Worm (Caenorhabditis elegans) whole organism, early embryonic: ENCODE measurements around the gene C25E10.13.

ENCODE experiments used
- B0310.2 ChIP-seq: sonication (generic microtip); optimal IDR thresholded peaks from 2 replicates; lab custom pipeline; 2016; ENCODE audit warnings: mild to moderate bottlenecking, missing genetic modification characterization, missing compliant biosample characterization
- F13C5.2 ChIP-seq: sonication (generic microtip); optimal IDR thresholded peaks from 2 replicates; lab custom pipeline; 2017; ENCODE audit warnings: mild to moderate bottlenecking, missing genetic modification characterization, inconsistent platforms, missing compliant biosample characterization
- aly-1 ChIP-seq: sonication (generic microtip); optimal IDR thresholded peaks from 2 replicates; lab custom pipeline; 2016; ENCODE audit warnings: missing genetic modification characterization, missing compliant biosample characterization
- ama-1 ChIP-seq: fragments of 150-350 bp; optimal IDR thresholded peaks from 2 replicates; lab custom pipeline; 2014
- ceh-13 ChIP-seq: fragments of 200-800 bp; sonication (Bioruptor generic); optimal IDR thresholded peaks from 2 replicates; lab custom pipeline; 2018; ENCODE audit warnings: mild to moderate bottlenecking, missing genetic modification characterization, missing compliant biosample characterization
- ceh-36 ChIP-seq: sonication (generic microtip); optimal IDR thresholded peaks from 2 replicates; lab custom pipeline; 2016; ENCODE audit warnings: missing genetic modification characterization, inconsistent platforms, missing compliant biosample characterization
- ets-7 ChIP-seq: sonication (generic microtip); optimal IDR thresholded peaks from 2 replicates; lab custom pipeline; 2016; ENCODE audit warnings: missing genotype, missing genetic modification characterization, missing compliant biosample characterization
- flt-1 ChIP-seq: fragments of 200-800 bp; sonication (Bioruptor generic); IDR thresholded peaks from 2 replicates; pipeline ENCODE4 v1.3.6; 2022; ENCODE audit warnings: missing genetic modification characterization, missing compliant biosample characterization
- hmbx-1 ChIP-seq: sonication (generic microtip); optimal IDR thresholded peaks from 2 replicates; lab custom pipeline; 2016; ENCODE audit warnings: mild to moderate bottlenecking, missing genetic modification characterization, missing compliant biosample characterization
- hmg-4 ChIP-seq: fragments of 200-800 bp; sonication (Bioruptor generic); optimal IDR thresholded peaks from 2 replicates; lab custom pipeline; 2018; ENCODE audit warnings: mild to moderate bottlenecking, missing genetic modification characterization, missing compliant biosample characterization
- hnd-1 ChIP-seq: sonication (generic microtip); optimal IDR thresholded peaks from 2 replicates; lab custom pipeline; 2016; ENCODE audit warnings: missing genetic modification characterization, missing compliant biosample characterization
- pes-1 ChIP-seq: fragments of 200-800 bp; sonication (Bioruptor generic); IDR thresholded peaks from 2 replicates; pipeline ENCODE4 v1.3.6; 2022; ENCODE audit warnings: missing genetic modification reagents, missing genetic modification characterization, missing compliant biosample characterization
- scrt-1 ChIP-seq: fragments of 200-800 bp; sonication (Bioruptor generic); IDR thresholded peaks from 2 replicates; pipeline ENCODE4 v1.3.6; 2022; ENCODE audit warnings: missing genetic modification characterization, missing compliant biosample characterization
- sea-1 ChIP-seq: fragments of 200-800 bp; sonication (Bioruptor generic); conservative IDR thresholded peaks from 2 replicates; pipeline ENCODE4 v1.3.6; 2022; ENCODE audit warnings: missing genetic modification characterization, missing compliant biosample characterization
- tbx-11 ChIP-seq: fragments of 200-800 bp; sonication (Bioruptor generic); IDR thresholded peaks from 2 replicates; pipeline ENCODE4 v1.3.6; 2022; ENCODE audit warnings: missing genetic modification characterization, missing compliant biosample characterization
- tbx-37 ChIP-seq: fragments of 200-800 bp; sonication (Bioruptor generic); conservative IDR thresholded peaks from 2 replicates; pipeline ENCODE4 v1.3.6; 2022; ENCODE audit warnings: missing genetic modification reagents, missing genetic modification characterization, missing compliant biosample characterization
- tra-4 ChIP-seq: sonication (generic microtip); optimal IDR thresholded peaks from 2 replicates; lab custom pipeline; 2017; ENCODE audit warnings: missing genetic modification characterization, missing compliant biosample characterization

Gene C25E10.13

ce11 chrV:9047555-9048049 lies 11.9 kb upstream of the C25E10.13 start, which contains the start of gene C25E10.17:
TSS of gene C25E10.17 (minus strand) at chrV:9047605.
- TF ChIP-seq scrt-1 (no peak), aly-1 (no peak), tra-4 (tag; lab: Kevin White, UChicago) (no peak), sea-1 (GFP tag; lab: Robert Waterston, UW) (no peak), F13C5.2 (tag; lab: Kevin White, UChicago) (no peak), hmg-4 (GFP tag; lab: Kevin White, UChicago) (no peak), ama-1 (lab: Kevin White, UChicago) (no peak), pes-1 (GFP tag; lab: Robert Waterston, UW) (no peak), tbx-37 (GFP tag; lab: Robert Waterston, UW) (no peak), hnd-1 (tag; lab: Kevin White, UChicago) (no peak), tbx-11 (GFP tag; lab: Robert Waterston, UW) (no peak), B0310.2 (tag; lab: Kevin White, UChicago) (no peak), ceh-13 (GFP tag; lab: Kevin White, UChicago) (no peak), ceh-36 (tag; lab: Kevin White, UChicago) (no peak), hmbx-1 (tag; lab: Kevin White, UChicago) (no peak), flt-1 (GFP tag; lab: Robert Waterston, UW) (no peak), ets-7 (tag; lab: Kevin White, UChicago) (no peak)

ce11 chrV:9049271-9049670 lies 10.3 kb upstream of the C25E10.13 start:
- TF ChIP-seq pes-1 (GFP tag; lab: Robert Waterston, UW) (no peak), B0310.2 (tag; lab: Kevin White, UChicago) (no peak), sea-1 (GFP tag; lab: Robert Waterston, UW) (no peak), scrt-1 (no peak), flt-1 (GFP tag; lab: Robert Waterston, UW) (no peak), aly-1 (no peak), tbx-37 (GFP tag; lab: Robert Waterston, UW) (no peak), ama-1 (lab: Kevin White, UChicago) (no peak), hmbx-1 (tag; lab: Kevin White, UChicago) (no peak), hmg-4 (GFP tag; lab: Kevin White, UChicago) (no peak), F13C5.2 (tag; lab: Kevin White, UChicago) (no peak), ceh-13 (GFP tag; lab: Kevin White, UChicago) (no peak), ets-7 (tag; lab: Kevin White, UChicago) (no peak), ceh-36 (tag; lab: Kevin White, UChicago) (no peak), hnd-1 (tag; lab: Kevin White, UChicago) (no peak), tra-4 (tag; lab: Kevin White, UChicago) (no peak), tbx-11 (GFP tag; lab: Robert Waterston, UW) (no peak)

ce11 chrV:9051100-9051499 lies 8.4 kb upstream of the C25E10.13 start, which contains the start of gene C25E10.7:
TSS of gene C25E10.7 (minus strand) at chrV:9051200.
- no peak for TF ChIP-seq hnd-1 (tag; lab: Kevin White, UChicago)
- TF ChIP-seq tbx-11 (GFP tag; lab: Robert Waterston, UW), result no peak
- no peak for TF ChIP-seq ets-7 (tag; lab: Kevin White, UChicago)
- no peak for TF ChIP-seq tbx-37 (GFP tag; lab: Robert Waterston, UW)
- no peak for TF ChIP-seq ama-1 (lab: Kevin White, UChicago)
- TF ChIP-seq ceh-36 (tag; lab: Kevin White, UChicago), result no peak
- no peak for TF ChIP-seq F13C5.2 (tag; lab: Kevin White, UChicago)
- no peak for TF ChIP-seq sea-1 (GFP tag; lab: Robert Waterston, UW)
- no peak for TF ChIP-seq flt-1 (GFP tag; lab: Robert Waterston, UW)

- TF ChIP-seq tbx-37 (GFP tag; lab: Robert Waterston, UW) (no peak), ama-1 (lab: Kevin White, UChicago) (no peak), aly-1 (no peak), hnd-1 (tag; lab: Kevin White, UChicago) (no peak), B0310.2 (tag; lab: Kevin White, UChicago) (no peak), ceh-36 (tag; lab: Kevin White, UChicago) (no peak), flt-1 (GFP tag; lab: Robert Waterston, UW) (no peak), sea-1 (GFP tag; lab: Robert Waterston, UW) (no peak), tbx-11 (GFP tag; lab: Robert Waterston, UW) (no peak), tra-4 (tag; lab: Kevin White, UChicago) (no peak), scrt-1 (no peak), hmg-4 (GFP tag; lab: Kevin White, UChicago) (no peak), F13C5.2 (tag; lab: Kevin White, UChicago) (no peak), ets-7 (tag; lab: Kevin White, UChicago) (no peak), hmbx-1 (tag; lab: Kevin White, UChicago) (no peak), pes-1 (GFP tag; lab: Robert Waterston, UW) (no peak), ceh-13 (GFP tag; lab: Kevin White, UChicago) (no peak)
These were observed 6.3 kb upstream of the C25E10.13 start for ce11 chrV:9053235-9053634.

ce11 chrV:9053969-9054368 lies 5.6 kb upstream of the C25E10.13 start, which contains the start of gene C25E10.8:
TSS of gene C25E10.8 (minus strand) at chrV:9054069.
- TF ChIP-seq B0310.2 (tag; lab: Kevin White, UChicago), result no peak
- no peak for TF ChIP-seq pes-1 (GFP tag; lab: Robert Waterston, UW)
- TF ChIP-seq tra-4 (tag; lab: Kevin White, UChicago), result no peak
- no peak for TF ChIP-seq ceh-36 (tag; lab: Kevin White, UChicago)
- TF ChIP-seq hmg-4 (GFP tag; lab: Kevin White, UChicago), result no peak
- TF ChIP-seq scrt-1, result no peak
- TF ChIP-seq F13C5.2 (tag; lab: Kevin White, UChicago), result no peak
- TF ChIP-seq tbx-37 (GFP tag; lab: Robert Waterston, UW), result no peak

- TF ChIP-seq F13C5.2 (tag; lab: Kevin White, UChicago) (no peak), hmg-4 (GFP tag; lab: Kevin White, UChicago) (no peak), sea-1 (GFP tag; lab: Robert Waterston, UW) (no peak), hmbx-1 (tag; lab: Kevin White, UChicago) (no peak), scrt-1 (no peak), tbx-37 (GFP tag; lab: Robert Waterston, UW) (no peak), pes-1 (GFP tag; lab: Robert Waterston, UW) (no peak)
These were observed 4.8 kb upstream of the C25E10.13 start, which contains the start of gene swm-1 for ce11 chrV:9054771-9055170. TSS of gene swm-1 (minus strand) at chrV:9054871.
